Fruit fly (Drosophila melanogaster) Kc167 (cell line): ENCODE measurements around the gene wb.

ENCODE experiments used
- Myc ChIP-seq: fragments of >200 bp; optimal IDR thresholded peaks from 2 replicates; lab custom pipeline; 2017; ENCODE audit warnings: missing external identifiers
- Sin3A ChIP-seq: fragments of >200 bp; optimal IDR thresholded peaks from 2 replicates; lab custom pipeline; 2018; ENCODE audit warnings: missing external identifiers
- h ChIP-seq: fragments of >200 bp; optimal IDR thresholded peaks from 3 replicates; lab custom pipeline; 2018; ENCODE audit warnings: missing external identifiers
- insv ChIP-seq: fragments of >200 bp; optimal IDR thresholded peaks from 3 replicates; lab custom pipeline; 2018; ENCODE audit warnings: missing external identifiers
- psq ChIP-seq: fragments of >200 bp; optimal IDR thresholded peaks from 2 replicates; lab custom pipeline; 2017; ENCODE audit warnings: missing external identifiers
- ttk ChIP-seq: sonication (Bioruptor generic); optimal IDR thresholded peaks from 2 replicates; lab custom pipeline; 2017; ENCODE audit warnings: missing external identifiers

The wb gene

dm6 chr2L:14245003-14245402, 17.8 kb upstream of the wb start:
- TF ChIP-seq insv, result no peak
- TF ChIP-seq ttk (lab: Kevin White, UChicago), result no peak
- no peak for TF ChIP-seq psq (lab: Kevin White, UChicago)
- no peak for TF ChIP-seq Sin3A

dm6 chr2L:14245517-14245916, 17.3 kb upstream of the wb start:
- no peak for TF ChIP-seq h (lab: Kevin White, UChicago)
- no peak for TF ChIP-seq Sin3A

dm6 chr2L:14245981-14246380, 16.8 kb upstream of the wb start:
- TF ChIP-seq psq (lab: Kevin White, UChicago) (no peak), insv (no peak), Sin3A (no peak), ttk (lab: Kevin White, UChicago) (no peak), Myc (lab: Kevin White, UChicago) (no peak), h (lab: Kevin White, UChicago) (no peak)

dm6 chr2L:14247853-14248252, 15.0 kb upstream of the wb start:
- no peak for TF ChIP-seq insv
- no peak for TF ChIP-seq psq (lab: Kevin White, UChicago)
- TF ChIP-seq Sin3A, result no peak
- TF ChIP-seq h (lab: Kevin White, UChicago), result no peak
- TF ChIP-seq Myc (lab: Kevin White, UChicago), result no peak
- no peak for TF ChIP-seq ttk (lab: Kevin White, UChicago)

dm6 chr2L:14251806-14252205, 11.0 kb upstream of the wb start:
- TF ChIP-seq h (lab: Kevin White, UChicago) (no peak), Sin3A (no peak), ttk (lab: Kevin White, UChicago) (no peak), psq (lab: Kevin White, UChicago) (no peak), insv (no peak), Myc (lab: Kevin White, UChicago) (no peak)

- no peak for TF ChIP-seq h (lab: Kevin White, UChicago)
- TF ChIP-seq ttk (lab: Kevin White, UChicago), result no peak
- TF ChIP-seq Sin3A, result no peak
- TF ChIP-seq Myc (lab: Kevin White, UChicago), result no peak
- no peak for TF ChIP-seq psq (lab: Kevin White, UChicago)
- no peak for TF ChIP-seq insv
Measured at dm6 chr2L:14252271-14252870, 10.5 kb upstream of the wb start.

dm6 chr2L:14258603-14259002, 4.2 kb upstream of the wb start:
- TF ChIP-seq psq (lab: Kevin White, UChicago), result no peak
- TF ChIP-seq Myc (lab: Kevin White, UChicago), result no peak
- no peak for TF ChIP-seq Sin3A

- TF ChIP-seq ttk (lab: Kevin White, UChicago) (no peak), psq (lab: Kevin White, UChicago) (no peak), Myc (lab: Kevin White, UChicago) (no peak), insv (no peak), Sin3A (no peak), h (lab: Kevin White, UChicago) (no peak)
Measured at dm6 chr2L:14259783-14260182, 3.0 kb upstream of the wb start.

dm6 chr2L:14260920-14261319, 1.9 kb upstream of the wb start:
- TF ChIP-seq psq (lab: Kevin White, UChicago) (no peak), h (lab: Kevin White, UChicago) (no peak), Sin3A (no peak), Myc (lab: Kevin White, UChicago) (no peak), insv (no peak), ttk (lab: Kevin White, UChicago) (no peak)

dm6 chr2L:14261719-14262487, 924 bp upstream of the wb start:
- TF ChIP-seq Sin3A (no peak), Myc (lab: Kevin White, UChicago) (no peak), insv (no peak), h (lab: Kevin White, UChicago) (no peak), psq (lab: Kevin White, UChicago) (no peak), ttk (lab: Kevin White, UChicago) (no peak)

dm6 chr2L:14264990-14265567, 2.3 kb downstream of the wb start:
- TF ChIP-seq Myc (lab: Kevin White, UChicago), result no peak
- TF ChIP-seq insv, result no peak
- TF ChIP-seq Sin3A, result no peak
- no peak for TF ChIP-seq ttk (lab: Kevin White, UChicago)
- TF ChIP-seq h (lab: Kevin White, UChicago), result no peak
- no peak for TF ChIP-seq psq (lab: Kevin White, UChicago)

- TF ChIP-seq h (lab: Kevin White, UChicago) (no peak), Myc (lab: Kevin White, UChicago) (no peak), ttk (lab: Kevin White, UChicago) (no peak), insv (no peak), Sin3A (no peak), psq (lab: Kevin White, UChicago) (no peak)
Measured at dm6 chr2L:14268622-14269021, 5.8 kb downstream of the wb start.
